Worm (Caenorhabditis elegans): ENCODE results near the gene srsx-14.

Gene srsx-14

DNA sequence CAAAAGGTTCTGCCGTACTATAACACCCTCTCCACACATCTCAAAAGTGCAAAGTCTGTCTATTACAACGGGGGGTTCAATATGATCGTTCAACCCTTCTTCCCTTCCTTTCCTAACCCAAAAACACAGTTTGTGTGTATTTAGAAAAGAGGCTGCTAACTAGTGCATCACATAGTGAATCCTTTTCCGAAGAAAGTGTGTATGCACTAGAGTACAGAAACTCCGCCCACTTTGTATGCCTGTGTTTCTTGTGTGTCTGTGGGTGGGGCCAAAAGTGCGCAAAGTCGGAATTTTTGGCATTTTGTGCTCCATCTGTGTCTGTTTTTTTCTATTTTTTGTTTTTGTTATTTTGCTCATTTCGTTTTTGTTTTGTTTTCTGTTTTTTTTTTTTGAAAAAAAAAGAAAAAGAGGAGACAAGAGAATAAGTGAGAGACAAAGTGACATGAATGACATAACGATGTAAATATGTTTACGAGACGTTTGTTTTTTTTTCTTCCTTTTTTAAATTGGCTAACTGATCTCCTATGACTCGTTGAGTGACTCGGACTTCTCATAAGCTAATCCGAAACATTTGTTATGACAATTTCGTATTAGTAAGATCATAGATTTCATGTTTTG is 28.3 kb downstream of the srsx-14 start:
- TF ChIP-seq K12H6.12 (tag; optimal IDR thresholded peaks at IDR 0.05), result peak; percentile 34
- TF ChIP-seq nfyb-1 (GFP tag; IDR thresholded peaks at IDR 0.05), result no peak

- no peak for TF ChIP-seq F23B12.7 (tag; optimal IDR thresholded peaks at IDR 0.05; ENCODE audit: insufficient read depth)
- no peak for TF ChIP-seq him-1 (tag; optimal IDR thresholded peaks at IDR 0.05)
- TF ChIP-seq T26A5.8 (tag; optimal IDR thresholded peaks at IDR 0.05), result no peak
- TF ChIP-seq xnd-1 (tag; optimal IDR thresholded peaks at IDR 0.05), result no peak
- no peak for TF ChIP-seq ceh-91 (GFP tag; IDR thresholded peaks at IDR 0.05)
- TF ChIP-seq ccch-3 (GFP tag; optimal IDR thresholded peaks at IDR 0.05), result no peak
- no peak for TF ChIP-seq hmg-20 (GFP tag; IDR thresholded peaks at IDR 0.05)
- no peak for TF ChIP-seq B0035.1 (tag; optimal IDR thresholded peaks at IDR 0.05)
- TF ChIP-seq Y56A3A.18 (GFP tag; IDR thresholded peaks at IDR 0.05), result no peak
- TF ChIP-seq nfya-2 (GFP tag; IDR thresholded peaks at IDR 0.05), result no peak
- TF ChIP-seq ama-1 (optimal IDR thresholded peaks at IDR 0.05), result no peak
- no peak for TF ChIP-seq ama-1 (GFP tag; optimal IDR thresholded peaks at IDR 0.05)
- no peak for TF ChIP-seq snpc-3.4 (tag; optimal IDR thresholded peaks at IDR 0.05)
- no peak for TF ChIP-seq tlf-1 (GFP tag; optimal IDR thresholded peaks at IDR 0.05)
- no peak for TF ChIP-seq ceh-58 (GFP tag; IDR thresholded peaks at IDR 0.05)
- no peak for TF ChIP-seq ceh-40 (GFP tag; IDR thresholded peaks at IDR 0.05)
Measured at ce11 chrIV:5595567-5595966, 31.4 kb downstream of the srsx-14 start.

DNA sequence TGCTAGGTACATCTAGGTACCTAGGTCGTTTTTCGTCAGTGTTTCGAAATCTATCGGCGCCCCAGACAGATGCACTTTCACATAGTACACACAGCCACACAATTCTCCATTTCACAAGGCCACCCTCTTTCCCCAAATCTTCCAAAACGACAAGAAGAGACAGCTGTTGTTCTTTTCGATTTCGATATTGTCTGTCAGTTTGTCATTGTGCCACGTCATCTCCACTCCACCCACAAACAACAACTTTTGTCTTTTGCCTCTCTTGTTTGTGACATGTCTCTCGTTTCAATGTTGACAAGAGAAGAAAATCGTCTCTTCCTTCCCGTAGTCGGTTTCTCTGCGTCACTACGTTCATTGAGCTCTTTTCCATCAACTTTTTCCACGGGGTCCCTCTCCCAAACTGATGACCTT is 33.1 kb downstream of the srsx-14 start:
- TF ChIP-seq Y67H2A.10 (GFP tag; conservative IDR thresholded peaks at IDR 0.05) (no peak), dox-1 (GFP tag; IDR thresholded peaks at IDR 0.05) (peak; percentile 20; the same call in 1 of the 2 replicates), ztf-25 (GFP tag; IDR thresholded peaks at IDR 0.05) (no peak), ceh-40 (GFP tag; IDR thresholded peaks at IDR 0.05) (no peak), aptf-3 (GFP tag; IDR thresholded peaks at IDR 0.05) (no peak), K12H6.12 (tag; optimal IDR thresholded peaks at IDR 0.05) (peak; percentile 72), lin-40 (tag; optimal IDR thresholded peaks at IDR 0.05) (peak; percentile 42), F10E7.11 (tag; optimal IDR thresholded peaks at IDR 0.05) (no peak), snpc-3.4 (tag; optimal IDR thresholded peaks at IDR 0.05) (no peak), attf-5 (GFP tag; optimal IDR thresholded peaks at IDR 0.05) (no peak), somi-1 (GFP tag; optimal IDR thresholded peaks at IDR 0.05) (peak; percentile 64), akir-1 (GFP tag; optimal IDR thresholded peaks at IDR 0.05) (no peak), cebp-1 (GFP tag; IDR thresholded peaks at IDR 0.05) (no peak), cebp-1 (tag; optimal IDR thresholded peaks at IDR 0.05) (peak; percentile 67), F33H1.4 (GFP tag; IDR thresholded peaks at IDR 0.05) (no peak), F57C9.4 (tag; optimal IDR thresholded peaks at IDR 0.05) (no peak), B0019.2 (GFP tag; conservative IDR thresholded peaks at IDR 0.05) (no peak), repo-1 (tag; optimal IDR thresholded peaks at IDR 0.05) (no peak), zfh-2 (GFP tag; conservative IDR thresholded peaks at IDR 0.05) (peak; percentile 50; the same call in 1 of the 2 replicates), lin-54 (GFP tag; optimal IDR thresholded peaks at IDR 0.05) (no peak), ztf-18 (tag; optimal IDR thresholded peaks at IDR 0.05) (no peak), K11D2.4 (GFP tag; IDR thresholded peaks at IDR 0.05) (peak; percentile 33; the same call in 1 of the 2 replicates)
